Worm (Caenorhabditis elegans): ENCODE results near the gene W06D11.2.

The W06D11.2 gene

ce11 chrX:12280477-12280876 lies 16.1 kb downstream of the W06D11.2 start, which contains the start of gene C04B4.1:
Gene C04B4.1, plus strand, starts transcription at chrX:12280777.
- no peak for TF ChIP-seq odd-2 (tag; optimal IDR thresholded peaks at IDR 0.05)
- no peak for TF ChIP-seq pqm-1 (tag; optimal IDR thresholded peaks at IDR 0.05)
- TF ChIP-seq elt-4 (tag; optimal IDR thresholded peaks at IDR 0.05) = no peak
- no peak for TF ChIP-seq hlh-6 (tag; optimal IDR thresholded peaks at IDR 0.05)
- no peak for TF ChIP-seq K02D7.2 (tag; optimal IDR thresholded peaks at IDR 0.05)
- TF ChIP-seq ceh-9 (tag; optimal IDR thresholded peaks at IDR 0.05) = no peak
- TF ChIP-seq tbx-2 (tag; optimal IDR thresholded peaks at IDR 0.05) = no peak

ce11 chrX:12275577-12275976 lies 21.0 kb downstream of the W06D11.2 start, which contains the start of gene C04B4.6:
Gene C04B4.6, minus strand, starts transcription at chrX:12275677.
- TF ChIP-seq K02D7.2 (tag; optimal IDR thresholded peaks at IDR 0.05) (no peak), sdc-2 (tag; optimal IDR thresholded peaks at IDR 0.05) (no peak), ceh-31 (tag; optimal IDR thresholded peaks at IDR 0.05) (no peak), lim-6 (tag; optimal IDR thresholded peaks at IDR 0.05) (no peak), ztf-16 (tag; optimal IDR thresholded peaks at IDR 0.05) (no peak), nfya-1 (tag; optimal IDR thresholded peaks at IDR 0.05) (no peak), ceh-2 (tag; optimal IDR thresholded peaks at IDR 0.05) (no peak), pha-4 (tag; optimal IDR thresholded peaks at IDR 0.05) (no peak), dmd-4 (tag; optimal IDR thresholded peaks at IDR 0.05; ENCODE audit: borderline replicate concordance) (no peak)

- TF ChIP-seq zip-5 (tag; optimal IDR thresholded peaks at IDR 0.05) (no peak), syd-9 (tag; optimal IDR thresholded peaks at IDR 0.05) (no peak), hlh-30 (tag; optimal IDR thresholded peaks at IDR 0.05; ENCODE audit: insufficient read depth) (no peak), K09A11.1 (tag; optimal IDR thresholded peaks at IDR 0.05; ENCODE audit: insufficient read depth) (no peak), lin-11 (tag; optimal IDR thresholded peaks at IDR 0.05) (no peak), pros-1 (tag; optimal IDR thresholded peaks at IDR 0.05) (no peak)
Measured at ce11 chrX:12273870-12274269, 22.7 kb downstream of the W06D11.2 start, which contains the start of gene H19J13.2. Gene H19J13.2, minus strand, starts transcription at chrX:12273970.

- TF ChIP-seq pag-3 (tag; optimal IDR thresholded peaks at IDR 0.05; ENCODE audit: borderline replicate concordance) = no peak
- TF ChIP-seq eyg-1 (tag; optimal IDR thresholded peaks at IDR 0.05) = no peak
- no peak for TF ChIP-seq ceh-18 (tag; optimal IDR thresholded peaks at IDR 0.05)
- no peak for TF ChIP-seq ceh-22 (tag; optimal IDR thresholded peaks at IDR 0.05)
- TF ChIP-seq sox-4 (tag; optimal IDR thresholded peaks at IDR 0.05) = no peak
- TF ChIP-seq unc-55 (GFP tag; optimal IDR thresholded peaks at IDR 0.05) = no peak
- no peak for TF ChIP-seq ceh-19 (GFP tag; optimal IDR thresholded peaks at IDR 0.05)
- no peak for TF ChIP-seq fkh-10 (GFP tag; optimal IDR thresholded peaks at IDR 0.05)
- TF ChIP-seq ceh-30 (tag; optimal IDR thresholded peaks at IDR 0.05) = no peak
- no peak for TF ChIP-seq ztf-16 (tag; optimal IDR thresholded peaks at IDR 0.05)
- TF ChIP-seq tbx-7 (tag; optimal IDR thresholded peaks at IDR 0.05) = no peak
- no peak for TF ChIP-seq unc-42 (tag; optimal IDR thresholded peaks at IDR 0.05)
- no peak for TF ChIP-seq pros-1 (tag; optimal IDR thresholded peaks at IDR 0.05)
- no peak for TF ChIP-seq rnt-1 (tag; optimal IDR thresholded peaks at IDR 0.05)
- TF ChIP-seq unc-3 (GFP tag; conservative IDR thresholded peaks at IDR 0.05) = no peak
- no peak for TF ChIP-seq unc-3 (tag; optimal IDR thresholded peaks at IDR 0.05)
- TF ChIP-seq C08G9.2 (tag; optimal IDR thresholded peaks at IDR 0.05) = no peak
Measured at ce11 chrX:12270841-12271240, 25.7 kb downstream of the W06D11.2 start, which contains the start of gene otpl-8. Gene otpl-8, minus strand, starts transcription at chrX:12270941.
